Fruit fly (Drosophila melanogaster) whole organism, embryonic: Measurements from ENCODE around the gene CG10694.

Experiments used
- Adf1 ChIP-seq: fragments of 200-800 bp; sonication (Bioruptor generic); IDR thresholded peaks from 2 replicates; pipeline ENCODE4 v1.3.6; 2022; ENCODE audit warnings: missing biosample characterization, missing genetic modification characterization
- CG10147 ChIP-seq: fragments of 200-800 bp; sonication (Bioruptor generic); optimal IDR thresholded peaks from 2 replicates; lab custom pipeline; 2019; ENCODE audit warnings: missing biosample characterization, mild to moderate bottlenecking, missing genetic modification characterization, moderate library complexity
- CG10462 ChIP-seq: fragments of 200-800 bp; sonication (Bioruptor generic); optimal IDR thresholded peaks from 2 replicates; lab custom pipeline; 2016; ENCODE audit warnings: missing biosample characterization, missing genetic modification characterization
- CG11504 ChIP-seq: fragments of 200-800 bp; sonication (Bioruptor generic); optimal IDR thresholded peaks from 3 replicates; lab custom pipeline; 2019; ENCODE audit warnings: missing biosample characterization, mild to moderate bottlenecking, missing genetic modification characterization, moderate library complexity
- CG12769 ChIP-seq: fragments of 200-800 bp; sonication (Bioruptor generic); optimal IDR thresholded peaks from 2 replicates; lab custom pipeline; 2019; ENCODE audit warnings: missing biosample characterization, mild to moderate bottlenecking, missing genetic modification characterization, moderate library complexity
- CG14710 ChIP-seq: fragments of 200-800 bp; sonication (Bioruptor generic); optimal IDR thresholded peaks from 3 replicates; lab custom pipeline; 2019; ENCODE audit warnings: missing biosample characterization, mild to moderate bottlenecking, missing genetic modification characterization, moderate library complexity
- CG15601 ChIP-seq: fragments of 200-800 bp; sonication (Bioruptor generic); optimal IDR thresholded peaks from 3 replicates; lab custom pipeline; 2019; ENCODE audit warnings: missing biosample characterization, mild to moderate bottlenecking, missing genetic modification characterization, moderate library complexity
- CG16815 ChIP-seq: fragments of 200-800 bp; sonication (Bioruptor generic); optimal IDR thresholded peaks from 3 replicates; lab custom pipeline; 2017; ENCODE audit warnings: missing biosample characterization, mild to moderate bottlenecking, missing genetic modification characterization
- CG17328 ChIP-seq: fragments of 200-800 bp; sonication (Bioruptor generic); IDR thresholded peaks from 2 replicates; pipeline ENCODE4 v1.3.6; 2022; ENCODE audit warnings: missing biosample characterization, missing genetic modification characterization
- CG18764 ChIP-seq: fragments of 200-800 bp; sonication (Bioruptor generic); optimal IDR thresholded peaks from 3 replicates; lab custom pipeline; 2016; ENCODE audit warnings: missing biosample characterization, missing genetic modification characterization
- CG30431 ChIP-seq: fragments of 200-800 bp; sonication (Bioruptor generic); optimal IDR thresholded peaks from 2 replicates; lab custom pipeline; 2017; ENCODE audit warnings: missing biosample characterization, missing genetic modification characterization
- CG4282 ChIP-seq: fragments of 200-800 bp; sonication (Bioruptor generic); optimal IDR thresholded peaks from 2 replicates; lab custom pipeline; 2016; ENCODE audit warnings: missing biosample characterization, missing genetic modification characterization
- CG6791 ChIP-seq: fragments of 200-800 bp; sonication (Bioruptor generic); IDR thresholded peaks from 3 replicates; pipeline ENCODE4 v1.3.6; 2022; ENCODE audit warnings: missing biosample characterization, missing genetic modification characterization; ENCODE audit not compliant: partially characterized antibody
- CG9932 ChIP-seq: fragments of 200-800 bp; sonication (Bioruptor generic); IDR thresholded peaks from 2 replicates; pipeline ENCODE4 v1.3.6; 2022; ENCODE audit warnings: missing biosample characterization, missing genetic modification characterization
- D ChIP-seq, 2 experiments: fragments of 200-800 bp in 1 of 2; fragments of >200 bp in 1 of 2; sonication (Bioruptor generic) in 1 of 2; optimal IDR thresholded peaks; 2 replicates in 1 of 2; 3 replicates in 1 of 2; lab custom pipeline; 2017; ENCODE audit warnings: mild to moderate bottlenecking in 1 of 2, missing biosample characterization in 1 of 2, missing genetic modification characterization in 1 of 2, missing genetic modification reagents in 1 of 2
- E2f2 ChIP-seq: fragments of 200-800 bp; sonication (Bioruptor generic); IDR thresholded peaks from 2 replicates; pipeline ENCODE4 v1.3.6; 2022; ENCODE audit warnings: missing biosample characterization, missing genetic modification characterization
- Fer1 ChIP-seq: fragments of 200-800 bp; sonication (Bioruptor generic); optimal IDR thresholded peaks from 2 replicates; lab custom pipeline; 2017; ENCODE audit warnings: missing biosample characterization, mild to moderate bottlenecking, missing genetic modification characterization
- Fer2 ChIP-seq: fragments of 200-800 bp; sonication (Bioruptor generic); optimal IDR thresholded peaks from 2 replicates; lab custom pipeline; 2018; ENCODE audit warnings: missing biosample characterization, mild to moderate bottlenecking, missing genetic modification characterization, moderate library complexity
- Hey ChIP-seq: fragments of 200-800 bp; sonication (Bioruptor generic); optimal IDR thresholded peaks from 3 replicates; lab custom pipeline; 2018; ENCODE audit warnings: missing biosample characterization, mild to moderate bottlenecking, missing genetic modification characterization
- Lpt ChIP-seq: fragments of >200 bp; optimal IDR thresholded peaks from 2 replicates; lab custom pipeline; 2018; ENCODE audit warnings: missing biosample characterization, missing genetic modification characterization
- NC2α ChIP-seq: fragments of 200-800 bp; sonication (Bioruptor generic); optimal IDR thresholded peaks from 2 replicates; lab custom pipeline; 2016; ENCODE audit warnings: missing biosample characterization, missing genetic modification characterization
- NC2β ChIP-seq: fragments of 200-800 bp; sonication (Bioruptor generic); optimal IDR thresholded peaks from 2 replicates; lab custom pipeline; 2016; ENCODE audit warnings: missing biosample characterization, missing genetic modification characterization
- Oli ChIP-seq: fragments of 200-800 bp; sonication (Bioruptor generic); optimal IDR thresholded peaks from 2 replicates; lab custom pipeline; 2018; ENCODE audit warnings: missing biosample characterization, mild to moderate bottlenecking, missing genetic modification characterization, moderate library complexity
- Pdp1 ChIP-seq, 2 experiments: fragments of 200-800 bp; sonication (Bioruptor generic); optimal IDR thresholded peaks; 3 replicates each; lab custom pipeline; 2016; ENCODE audit warnings: missing biosample characterization in 2 of 2, missing genetic modification characterization in 2 of 2, mild to moderate bottlenecking in 1 of 2, moderate library complexity in 1 of 2
- Sin3A ChIP-seq: fragments of >200 bp; optimal IDR thresholded peaks from 2 replicates; lab custom pipeline; 2018
- Spps ChIP-seq: fragments of 200-800 bp; sonication (Bioruptor generic); optimal IDR thresholded peaks from 2 replicates; lab custom pipeline; 2018; ENCODE audit warnings: missing biosample characterization, mild to moderate bottlenecking, missing genetic modification characterization
- Xbp1 ChIP-seq: fragments of 200-800 bp; sonication (Bioruptor generic); optimal IDR thresholded peaks from 3 replicates; lab custom pipeline; 2016; ENCODE audit warnings: missing biosample characterization, mild to moderate bottlenecking, missing genetic modification characterization
- Xrp1 ChIP-seq: fragments of 200-800 bp; sonication (Bioruptor generic); IDR thresholded peaks from 2 replicates; pipeline ENCODE4 v1.3.6; 2022; ENCODE audit warnings: missing biosample characterization, missing genetic modification characterization
- chn ChIP-seq: fragments of 200-800 bp; sonication (Bioruptor generic); optimal IDR thresholded peaks from 2 replicates; lab custom pipeline; 2016; ENCODE audit warnings: missing biosample characterization, missing genetic modification characterization
- ci ChIP-seq: fragments of 200-800 bp; sonication (Bioruptor generic); IDR thresholded peaks from 3 replicates; pipeline ENCODE4 v1.3.6; 2022; ENCODE audit warnings: missing biosample characterization, missing genetic modification characterization
- cwo ChIP-seq: fragments of 200-800 bp; sonication (Bioruptor generic); optimal IDR thresholded peaks from 3 replicates; lab custom pipeline; 2017; ENCODE audit warnings: missing biosample characterization, missing genetic modification characterization, mild to moderate bottlenecking, moderate library complexity, missing genetic modification reagents
- dmrt11E ChIP-seq: fragments of 200-800 bp; sonication (Bioruptor generic); optimal IDR thresholded peaks from 3 replicates; lab custom pipeline; 2018; ENCODE audit warnings: missing biosample characterization, mild to moderate bottlenecking, missing genetic modification characterization, moderate library complexity
- dpn ChIP-seq, 2 experiments: fragments of 200-800 bp; sonication (Bioruptor generic); optimal IDR thresholded peaks; 3 replicates each; lab custom pipeline; 2016; ENCODE audit warnings: missing biosample characterization in 2 of 2, missing genetic modification characterization in 2 of 2
- dysf ChIP-seq: fragments of 200-800 bp; sonication (Bioruptor generic); IDR thresholded peaks from 3 replicates; pipeline ENCODE4 v1.3.6; 2022; ENCODE audit warnings: missing biosample characterization, missing genetic modification characterization
- ems ChIP-seq: fragments of 200-800 bp; sonication (Bioruptor generic); optimal IDR thresholded peaks from 3 replicates; lab custom pipeline; 2016; ENCODE audit warnings: missing biosample characterization, missing genetic modification characterization
- gem ChIP-seq: fragments of 200-800 bp; sonication (Bioruptor generic); optimal IDR thresholded peaks from 2 replicates; lab custom pipeline; 2019; ENCODE audit warnings: missing biosample characterization, mild to moderate bottlenecking, missing genetic modification characterization, moderate library complexity
- gsb-n ChIP-seq: fragments of 200-800 bp; sonication (Bioruptor generic); optimal IDR thresholded peaks from 3 replicates; lab custom pipeline; 2018; ENCODE audit warnings: missing biosample characterization, mild to moderate bottlenecking, missing genetic modification characterization
- ken ChIP-seq: fragments of 200-800 bp; sonication (Bioruptor generic); IDR thresholded peaks from 3 replicates; pipeline ENCODE4 v1.3.6; 2022; ENCODE audit warnings: missing biosample characterization, missing genetic modification characterization
- lab ChIP-seq: fragments of 200-800 bp; sonication (Bioruptor generic); optimal IDR thresholded peaks from 3 replicates; lab custom pipeline; 2017; ENCODE audit warnings: missing biosample characterization, missing genetic modification characterization, mild to moderate bottlenecking, moderate library complexity, missing genetic modification reagents
- lilli ChIP-seq: fragments of 200-800 bp; sonication (Bioruptor generic); optimal IDR thresholded peaks from 3 replicates; lab custom pipeline; 2016; ENCODE audit warnings: missing biosample characterization, missing genetic modification characterization
- luna ChIP-seq: fragments of 200-800 bp; sonication (Bioruptor generic); optimal IDR thresholded peaks from 2 replicates; lab custom pipeline; 2016; ENCODE audit warnings: missing biosample characterization, missing genetic modification characterization
- pan ChIP-seq, 4 experiments: fragments of >200 bp in 3 of 4; fragments of 200-800 bp in 1 of 4; sonication (Bioruptor generic) in 1 of 4; optimal IDR thresholded peaks in 3 of 4; IDR thresholded peaks in 1 of 4; 2 replicates each; pipeline versions ENCODE4 v1.3.6 to Lab custom; 2017 to 2022; ENCODE audit warnings: missing biosample characterization in 2 of 4, missing genetic modification characterization in 2 of 4, mixed read lengths in 1 of 4
- phol ChIP-seq: fragments of 200-800 bp; sonication (Bioruptor generic); optimal IDR thresholded peaks from 3 replicates; lab custom pipeline; 2018; ENCODE audit warnings: missing biosample characterization, mild to moderate bottlenecking, missing genetic modification characterization, moderate library complexity
- row ChIP-seq: fragments of 200-800 bp; sonication (Bioruptor generic); IDR thresholded peaks from 3 replicates; pipeline ENCODE4 v1.3.6; 2022; ENCODE audit warnings: missing biosample characterization, missing genetic modification characterization
- sens ChIP-seq: fragments of 200-800 bp; sonication (Bioruptor generic); peaks from one replicate; lab custom pipeline; 2016; ENCODE audit warnings: missing biosample characterization, missing genetic modification characterization
- so ChIP-seq: fragments of 200-800 bp; sonication (Bioruptor generic); IDR thresholded peaks from 3 replicates; pipeline ENCODE4 v1.3.6; 2022; ENCODE audit warnings: missing biosample characterization, missing genetic modification characterization
- tap ChIP-seq: fragments of 200-800 bp; optimal IDR thresholded peaks from 3 replicates; lab custom pipeline; 2019; ENCODE audit warnings: missing biosample characterization, mild to moderate bottlenecking, missing genetic modification characterization, moderate library complexity
- toy ChIP-seq: fragments of 200-800 bp; sonication (Bioruptor generic); IDR thresholded peaks from 2 replicates; pipeline ENCODE4 v1.3.6; 2022; ENCODE audit warnings: missing biosample characterization, missing genetic modification characterization
- vfl ChIP-seq: fragments of 200-800 bp; sonication (Bioruptor generic); optimal IDR thresholded peaks from 2 replicates; lab custom pipeline; 2016; ENCODE audit warnings: missing biosample characterization, missing genetic modification characterization
- vnd ChIP-seq: fragments of 200-800 bp; sonication (Bioruptor generic); IDR thresholded peaks from 3 replicates; pipeline ENCODE4 v1.3.6; 2022; ENCODE audit warnings: missing biosample characterization, missing genetic modification characterization; ENCODE audit not compliant: partially characterized antibody

CG10694 gene

dm6 chr3R:24108902-24109389, 1.8 kb downstream of the CG10694 start, which contains the start of the genes eIF4EHP and CG18428 (continued):
- peak; percentile 99 for TF ChIP-seq Oli (tag; lab: Kevin White, UChicago)
- peak; percentile 100 for TF ChIP-seq gem (tag; lab: Kevin White, UChicago)
- TF ChIP-seq ems (GFP tag; lab: Kevin White, UChicago), result peak; percentile 86
- TF ChIP-seq lab (GFP tag; lab: Kevin White, UChicago), result peak; percentile 100
- TF ChIP-seq pan (optimal IDR thresholded peaks at IDR 0.05; lab: Kevin White, UChicago), result peak in 1 of 2 experiments; percentile 73
- peak in 1 of 2 experiments; percentile 73 for TF ChIP-seq pan (GFP tag; optimal IDR thresholded peaks at IDR 0.05 in 1 of 2, IDR thresholded peaks at IDR 0.05 in 1 of 2)
- TF ChIP-seq CG14710 (tag; lab: Kevin White, UChicago), result peak; percentile 99
- no peak for TF ChIP-seq vnd (GFP tag; lab: Robert Waterston, UW)
- no peak for TF ChIP-seq Xrp1 (GFP tag; lab: Robert Waterston, UW)
- peak; percentile 100 for TF ChIP-seq Fer2
- no peak for TF ChIP-seq CG6791 (GFP tag; lab: Robert Waterston, UW)
- TF ChIP-seq Spps (tag; lab: Kevin White, UChicago), result peak; percentile 99
- peak; percentile 90 for TF ChIP-seq Hey (tag; lab: Kevin White, UChicago)
- no peak for TF ChIP-seq D (optimal IDR thresholded peaks at IDR 0.05; lab: Kevin White, UChicago)
- peak; percentile 99 for TF ChIP-seq D (GFP tag; optimal IDR thresholded peaks at IDR 0.05; lab: Kevin White, UChicago)
- TF ChIP-seq CG9932 (GFP tag; lab: Robert Waterston, UW), result no peak
- peak; percentile 57 for TF ChIP-seq luna (GFP tag; lab: Kevin White, UChicago)
- TF ChIP-seq dpn (GFP tag; optimal IDR thresholded peaks at IDR 0.05; lab: Kevin White, UChicago), result peak; percentile 90 to 99
- TF ChIP-seq so, result no peak
- TF ChIP-seq CG18764 (GFP tag; lab: Kevin White, UChicago), result peak; percentile 97
- TF ChIP-seq gsb-n, result peak; percentile 99
- TF ChIP-seq tap (tag; lab: Kevin White, UChicago), result peak; percentile 99
- no peak for TF ChIP-seq Lpt (GFP tag; lab: Kevin White, UChicago)
- peak; percentile 100 for TF ChIP-seq CG10147
- TF ChIP-seq row (GFP tag; lab: Robert Waterston, UW), result no peak
- TF ChIP-seq NC2α, result peak; percentile 48
- peak; percentile 97 for TF ChIP-seq CG30431 (GFP tag; lab: Kevin White, UChicago)
- peak; percentile 97 for TF ChIP-seq CG10462 (GFP tag; lab: Kevin White, UChicago)
- peak; percentile 99 for TF ChIP-seq CG15601
- TF ChIP-seq ken (GFP tag; lab: Robert Waterston, UW), result 0 out of 3 replicates have a peak, but pooled peaks have one; percentile 97
- peak; percentile 100 for TF ChIP-seq dmrt11E (tag; lab: Kevin White, UChicago)
- no peak for TF ChIP-seq dysf
- TF ChIP-seq chn (GFP tag; lab: Kevin White, UChicago), result peak; percentile 88
- peak; percentile 99 for TF ChIP-seq Xbp1
- TF ChIP-seq CG16815 (GFP tag; lab: Kevin White, UChicago), result peak; percentile 99
- peak; percentile 97 for TF ChIP-seq lilli (GFP tag; lab: Kevin White, UChicago)
- no peak for TF ChIP-seq Adf1 (GFP tag; lab: Robert Waterston, UW)
- TF ChIP-seq CG17328, result no peak
- TF ChIP-seq CG4282 (GFP tag; lab: Kevin White, UChicago), result no peak
- TF ChIP-seq CG11504 (tag; lab: Kevin White, UChicago), result peak; percentile 99
- peak; percentile 94 for TF ChIP-seq CG12769 (tag; lab: Kevin White, UChicago)
- peak; percentile 98 for TF ChIP-seq sens (GFP tag; lab: Kevin White, UChicago)
- TF ChIP-seq Sin3A, result no peak
- peak; percentile 98 for TF ChIP-seq cwo
- TF ChIP-seq phol, result peak; percentile 99
- TF ChIP-seq toy (GFP tag; lab: Robert Waterston, UW), result no peak; the same call in 1 of the 2 replicates
- peak; percentile 100 for TF ChIP-seq Fer1 (GFP tag; lab: Kevin White, UChicago)
- no peak; the same call in 2 of the 3 replicates for TF ChIP-seq ci (GFP tag; lab: Robert Waterston, UW)
- TF ChIP-seq Pdp1 (GFP tag; optimal IDR thresholded peaks at IDR 0.05; lab: Kevin White, UChicago), result peak; percentile 85 to 86
- peak; percentile 79 for TF ChIP-seq NC2β (GFP tag; lab: Kevin White, UChicago)
- TF ChIP-seq E2f2 (GFP tag; lab: Robert Waterston, UW), result no peak
- peak; percentile 91 for TF ChIP-seq vfl
